Fruit fly (Drosophila melanogaster) whole organism, prepupa: ENCODE measurements around the gene nompB.

Experiments
- Blimp-1 ChIP-seq: fragments of 200-800 bp; sonication (Bioruptor generic); optimal IDR thresholded peaks from 3 replicates; lab custom pipeline; 2017; ENCODE audit warnings: missing biosample characterization, missing genetic modification characterization, mild to moderate bottlenecking, moderate library complexity, missing genetic modification reagents
- CG10631 ChIP-seq: fragments of 200-800 bp; sonication (Bioruptor generic); optimal IDR thresholded peaks from 2 replicates; lab custom pipeline; 2016; ENCODE audit warnings: missing biosample characterization, missing genetic modification characterization
- CG10669 ChIP-seq: fragments of 200-800 bp; sonication (Bioruptor generic); optimal IDR thresholded peaks from 3 replicates; lab custom pipeline; 2018; ENCODE audit warnings: missing biosample characterization, mild to moderate bottlenecking, missing genetic modification characterization, moderate library complexity
- CG11294 ChIP-seq: fragments of 200-800 bp; sonication (Bioruptor generic); IDR thresholded peaks from 2 replicates; pipeline ENCODE4 v1.3.6; 2022; ENCODE audit warnings: missing biosample characterization, missing genetic modification characterization
- CG11762 ChIP-seq: fragments of 200-800 bp; sonication (Bioruptor generic); optimal IDR thresholded peaks from 3 replicates; lab custom pipeline; 2016; ENCODE audit warnings: missing biosample characterization, missing genetic modification characterization; ENCODE audit not compliant: insufficient read depth
- CG11902 ChIP-seq: fragments of 200-800 bp; sonication (Bioruptor generic); optimal IDR thresholded peaks from 3 replicates; lab custom pipeline; 2016; ENCODE audit warnings: missing biosample characterization, missing genetic modification characterization
- CG15336 ChIP-seq: fragments of 200-800 bp; sonication (Bioruptor generic); IDR thresholded peaks from 2 replicates; pipeline ENCODE4 v1.3.6; 2022; ENCODE audit warnings: missing biosample characterization, missing genetic modification characterization
- CG1621 ChIP-seq: fragments of 200-800 bp; sonication (Bioruptor generic); optimal IDR thresholded peaks from 3 replicates; lab custom pipeline; 2018; ENCODE audit warnings: missing biosample characterization, mild to moderate bottlenecking, missing genetic modification characterization
- CG32006 ChIP-seq: fragments of 200-800 bp; sonication (Bioruptor generic); optimal IDR thresholded peaks from 3 replicates; lab custom pipeline; 2017; ENCODE audit warnings: missing biosample characterization, mild to moderate bottlenecking, missing genetic modification characterization
- CG34406 ChIP-seq: fragments of 200-800 bp; sonication (Bioruptor generic); optimal IDR thresholded peaks from 3 replicates; lab custom pipeline; 2016; ENCODE audit warnings: missing biosample characterization, missing genetic modification characterization
- CG3919 ChIP-seq: fragments of 200-800 bp; sonication (Bioruptor generic); optimal IDR thresholded peaks from 3 replicates; lab custom pipeline; 2016; ENCODE audit warnings: missing biosample characterization, missing genetic modification characterization
- CG6276 ChIP-seq: fragments of 200-800 bp; sonication (Bioruptor generic); optimal IDR thresholded peaks from 2 replicates; lab custom pipeline; 2017; ENCODE audit warnings: missing biosample characterization, mild to moderate bottlenecking, missing genetic modification characterization
- CG6792 ChIP-seq: fragments of 200-800 bp; sonication (Bioruptor generic); optimal IDR thresholded peaks from 3 replicates; lab custom pipeline; 2016; ENCODE audit warnings: missing biosample characterization, missing genetic modification characterization
- CG6808 ChIP-seq: fragments of 200-800 bp; sonication (Bioruptor generic); optimal IDR thresholded peaks from 3 replicates; lab custom pipeline; 2017; ENCODE audit warnings: missing biosample characterization, missing genetic modification characterization, mild to moderate bottlenecking, moderate library complexity, missing genetic modification reagents
- CG7368 ChIP-seq: fragments of 200-800 bp; sonication (Bioruptor generic); optimal IDR thresholded peaks from 3 replicates; lab custom pipeline; 2016; ENCODE audit warnings: missing biosample characterization, missing genetic modification characterization
- CG8319 ChIP-seq: fragments of 200-800 bp; sonication (Bioruptor generic); optimal IDR thresholded peaks from 3 replicates; lab custom pipeline; 2016; ENCODE audit warnings: missing biosample characterization, missing genetic modification characterization
- CG8632 ChIP-seq: fragments of 200-800 bp; sonication (Bioruptor generic); optimal IDR thresholded peaks from 3 replicates; lab custom pipeline; 2016; ENCODE audit warnings: missing biosample characterization, missing genetic modification characterization
- CG9139 ChIP-seq: fragments of 200-800 bp; sonication (Bioruptor generic); optimal IDR thresholded peaks from 3 replicates; lab custom pipeline; 2017; ENCODE audit warnings: missing biosample characterization, mild to moderate bottlenecking, missing genetic modification characterization
- Eip78C ChIP-seq: fragments of 200-800 bp; sonication (Bioruptor generic); peaks from one replicate; lab custom pipeline; 2016; ENCODE audit warnings: missing biosample characterization, missing genetic modification characterization
- Ets21C ChIP-seq: fragments of 200-800 bp; sonication (Bioruptor generic); optimal IDR thresholded peaks from 3 replicates; lab custom pipeline; 2016; ENCODE audit warnings: missing biosample characterization, missing genetic modification characterization
- Hr39 ChIP-seq: fragments of 200-800 bp; sonication (Bioruptor generic); optimal IDR thresholded peaks from 2 replicates; lab custom pipeline; 2016; ENCODE audit warnings: missing biosample characterization, missing genetic modification characterization
- Hr4 ChIP-seq: fragments of 200-800 bp; sonication (Bioruptor generic); optimal IDR thresholded peaks from 3 replicates; lab custom pipeline; 2016; ENCODE audit warnings: missing biosample characterization, missing genetic modification characterization
- OdsH ChIP-seq: fragments of 200-800 bp; sonication (Bioruptor generic); optimal IDR thresholded peaks from 3 replicates; lab custom pipeline; 2016; ENCODE audit warnings: missing biosample characterization, missing genetic modification characterization
- Smox ChIP-seq: fragments of 200-800 bp; sonication (Bioruptor generic); optimal IDR thresholded peaks from 3 replicates; lab custom pipeline; 2016; ENCODE audit warnings: missing biosample characterization, missing genetic modification characterization
- Sox14 ChIP-seq: fragments of 200-800 bp; sonication (Bioruptor generic); optimal IDR thresholded peaks from 3 replicates; lab custom pipeline; 2016; ENCODE audit warnings: missing biosample characterization, missing genetic modification characterization
- acj6 ChIP-seq: fragments of 200-800 bp; sonication (Bioruptor generic); optimal IDR thresholded peaks from 3 replicates; lab custom pipeline; 2016; ENCODE audit warnings: missing biosample characterization, missing genetic modification characterization
- cyc ChIP-seq: fragments of 200-800 bp; sonication (Bioruptor generic); optimal IDR thresholded peaks from 3 replicates; lab custom pipeline; 2016; ENCODE audit warnings: missing biosample characterization, missing genetic modification characterization
- dac ChIP-seq: fragments of 200-800 bp; sonication (Bioruptor generic); optimal IDR thresholded peaks from 2 replicates; lab custom pipeline; 2017; ENCODE audit warnings: missing biosample characterization, mild to moderate bottlenecking, missing genetic modification characterization
- dsx ChIP-seq: fragments of 200-800 bp; optimal IDR thresholded peaks from 3 replicates; lab custom pipeline; 2019; ENCODE audit warnings: missing biosample characterization, mild to moderate bottlenecking, missing genetic modification characterization, moderate library complexity; ENCODE audit not compliant: poor library complexity, severe bottlenecking
- eg ChIP-seq: fragments of 200-800 bp; sonication (Bioruptor generic); IDR thresholded peaks from 3 replicates; pipeline ENCODE4 v1.3.6; 2022; ENCODE audit warnings: missing biosample characterization, missing genetic modification characterization
- esn ChIP-seq: fragments of 200-800 bp; sonication (Bioruptor generic); optimal IDR thresholded peaks from 2 replicates; lab custom pipeline; 2016; ENCODE audit warnings: missing biosample characterization, mild to moderate bottlenecking, missing genetic modification characterization, moderate library complexity
- fkh ChIP-seq: fragments of 200-800 bp; sonication (Bioruptor generic); optimal IDR thresholded peaks from 3 replicates; lab custom pipeline; 2017; ENCODE audit warnings: missing biosample characterization, mild to moderate bottlenecking, missing genetic modification characterization, moderate library complexity
- net ChIP-seq: fragments of 200-800 bp; sonication (Bioruptor generic); optimal IDR thresholded peaks from 3 replicates; lab custom pipeline; 2016; ENCODE audit warnings: missing biosample characterization, missing genetic modification characterization
- pdm3 ChIP-seq: fragments of 200-800 bp; sonication (Bioruptor generic); optimal IDR thresholded peaks from 3 replicates; lab custom pipeline; 2016; ENCODE audit warnings: missing biosample characterization, missing genetic modification characterization
- salr ChIP-seq, 2 experiments: fragments of 200-800 bp; sonication (Bioruptor generic); optimal IDR thresholded peaks; 3 replicates each; lab custom pipeline; 2016 to 2018; ENCODE audit warnings: missing biosample characterization in 2 of 2, missing genetic modification characterization in 2 of 2, mild to moderate bottlenecking in 1 of 2
- spab ChIP-seq: fragments of 200-800 bp; sonication (Bioruptor generic); optimal IDR thresholded peaks from 2 replicates; lab custom pipeline; 2017; ENCODE audit warnings: missing biosample characterization, mild to moderate bottlenecking, missing genetic modification characterization, missing genetic modification reagents
- ss ChIP-seq, 2 experiments: fragments of 200-800 bp; sonication (Bioruptor generic); optimal IDR thresholded peaks; 2 replicates in 1 of 2; 3 replicates in 1 of 2; lab custom pipeline; 2017 to 2018; ENCODE audit warnings: mild to moderate bottlenecking in 2 of 2, missing biosample characterization in 2 of 2, missing genetic modification characterization in 2 of 2, moderate library complexity in 1 of 2
- svp ChIP-seq: fragments of 200-800 bp; sonication (Bioruptor generic); peaks from one replicate; lab custom pipeline; 2016; ENCODE audit warnings: missing biosample characterization, missing genetic modification characterization
- topi ChIP-seq: fragments of 200-800 bp; sonication (Bioruptor generic); optimal IDR thresholded peaks from 3 replicates; lab custom pipeline; 2016; ENCODE audit warnings: missing biosample characterization, missing genetic modification characterization
- vri ChIP-seq: fragments of 200-800 bp; sonication (Bioruptor generic); optimal IDR thresholded peaks from 3 replicates; lab custom pipeline; 2016; ENCODE audit warnings: missing biosample characterization, mild to moderate bottlenecking, missing genetic modification characterization

nompB gene

DNA sequence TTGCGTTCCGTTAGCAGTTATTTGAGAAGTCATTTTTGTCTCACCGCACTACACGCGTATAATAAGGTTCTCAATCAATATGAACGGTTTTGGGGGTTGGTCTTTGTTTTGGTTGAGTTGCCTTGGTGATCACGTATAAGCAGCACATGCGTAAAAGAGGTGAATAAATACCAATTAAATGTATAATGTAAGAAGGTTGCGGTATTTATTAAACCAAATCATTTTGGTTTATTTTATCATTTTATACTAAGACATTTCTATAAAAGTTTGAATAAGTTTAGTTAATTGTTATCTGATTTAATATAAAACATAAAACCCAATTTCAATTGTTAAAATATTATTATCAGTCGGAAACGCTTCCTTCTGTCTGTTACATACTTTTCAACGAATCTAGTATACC lies at the start of gene nompB:
TSS of gene nompB (minus strand) at position 101 of the 400 bp plus-strand sequence.
- no peak for TF ChIP-seq pdm3 (GFP tag; lab: Kevin White, UChicago)
- peak; percentile 34 for TF ChIP-seq CG6808 (GFP tag; lab: Kevin White, UChicago)

- TF ChIP-seq svp (GFP tag; lab: Kevin White, UChicago) (peak; percentile 21), dac (GFP tag; lab: Kevin White, UChicago) (no peak), CG34406 (GFP tag; lab: Kevin White, UChicago) (no peak), dsx (no peak), CG8632 (no peak), CG6276 (GFP tag; lab: Kevin White, UChicago) (no peak), topi (GFP tag; lab: Kevin White, UChicago) (no peak), CG15336 (GFP tag; lab: Robert Waterston, UW) (no peak)
Measured at dm6 chr2L:21632909-21633308, 43.7 kb upstream of the nompB start.

DNA sequence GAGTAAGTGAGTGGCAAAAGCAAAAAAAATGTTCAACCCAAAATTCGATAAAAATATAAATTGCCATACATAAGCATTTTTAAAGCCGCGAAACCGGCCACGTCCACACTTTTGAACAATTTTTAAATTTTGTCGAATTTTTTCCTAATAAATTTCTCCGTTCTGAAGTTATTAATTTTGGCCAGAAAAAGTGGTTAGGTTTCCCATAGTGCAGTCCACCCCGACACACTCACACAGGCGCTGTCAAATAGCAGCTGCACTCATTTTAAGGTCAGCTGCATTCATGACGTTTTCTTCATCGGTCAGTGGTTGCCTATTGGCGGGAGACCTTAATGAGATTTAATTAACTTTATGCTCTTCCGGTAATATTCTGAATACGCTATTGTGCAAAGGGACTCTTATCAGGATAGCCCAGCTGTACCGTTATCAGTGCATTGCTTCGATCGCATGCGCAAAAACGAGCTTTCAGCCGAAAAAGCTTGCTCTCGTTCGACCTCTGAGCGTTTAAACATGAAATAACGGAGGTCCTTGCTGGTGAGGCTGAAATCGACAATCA lies 42.9 kb upstream of the nompB start, which contains the start of gene Ac3:
TSS of gene Ac3 (plus strand) at position 556 of the 556 bp plus-strand sequence.
- TF ChIP-seq CG7368 (no peak), esn (no peak), CG3919 (GFP tag; lab: Kevin White, UChicago) (no peak), svp (GFP tag; lab: Kevin White, UChicago) (peak; percentile 64)

dm6 chr2L:21630563-21630817 lies 41.3 kb upstream of the nompB start:
- TF ChIP-seq Hr4 (GFP tag; lab: Kevin White, UChicago) = no peak
- TF ChIP-seq cyc = no peak
- TF ChIP-seq CG10669 (GFP tag; lab: Kevin White, UChicago) = no peak
- no peak for TF ChIP-seq ss (GFP tag; optimal IDR thresholded peaks at IDR 0.05; lab: Kevin White, UChicago)
- TF ChIP-seq Blimp-1 (GFP tag; lab: Kevin White, UChicago) = no peak
- TF ChIP-seq Ets21C (GFP tag; lab: Kevin White, UChicago) = no peak
- no peak for TF ChIP-seq salr (GFP tag; optimal IDR thresholded peaks at IDR 0.05; lab: Kevin White, UChicago)
- TF ChIP-seq eg (GFP tag; lab: Robert Waterston, UW) = no peak
- TF ChIP-seq CG32006 = no peak
- no peak for TF ChIP-seq acj6
- no peak for TF ChIP-seq Eip78C
- no peak for TF ChIP-seq CG11294 (GFP tag; lab: Robert Waterston, UW)
- TF ChIP-seq CG11762 (GFP tag; lab: Kevin White, UChicago) = no peak
- TF ChIP-seq fkh (GFP tag; lab: Kevin White, UChicago) = no peak
- TF ChIP-seq Sox14 (GFP tag; lab: Kevin White, UChicago) = no peak
- no peak for TF ChIP-seq CG1621 (tag; lab: Kevin White, UChicago)
- TF ChIP-seq CG6808 (GFP tag; lab: Kevin White, UChicago) = no peak

- peak; percentile 25 for TF ChIP-seq net (GFP tag; lab: Kevin White, UChicago)
- peak; percentile 41 for TF ChIP-seq CG6792
- no peak for TF ChIP-seq Blimp-1 (GFP tag; lab: Kevin White, UChicago)
- peak; percentile 33 for TF ChIP-seq CG10669 (GFP tag; lab: Kevin White, UChicago)
- TF ChIP-seq CG8319 = peak; percentile 16
- peak; percentile 19 for TF ChIP-seq Hr39 (GFP tag; lab: Kevin White, UChicago)
- no peak for TF ChIP-seq CG11902 (GFP tag; lab: Kevin White, UChicago)
- peak; percentile 58 for TF ChIP-seq OdsH (GFP tag; lab: Kevin White, UChicago)
- TF ChIP-seq Smox (GFP tag; lab: Kevin White, UChicago) = peak; percentile 63
- peak; percentile 56 for TF ChIP-seq vri (GFP tag; lab: Kevin White, UChicago)
- TF ChIP-seq CG6276 (GFP tag; lab: Kevin White, UChicago) = peak; percentile 5
- TF ChIP-seq CG10631 (GFP tag; lab: Kevin White, UChicago) = peak; percentile 41
- TF ChIP-seq CG6808 (GFP tag; lab: Kevin White, UChicago) = peak; percentile 13
- TF ChIP-seq acj6 = peak; percentile 12
- TF ChIP-seq dsx = peak; percentile 44
- TF ChIP-seq CG9139 (GFP tag; lab: Kevin White, UChicago) = peak; percentile 69
- TF ChIP-seq ss (GFP tag; optimal IDR thresholded peaks at IDR 0.05; lab: Kevin White, UChicago) = peak; percentile 19 to 56
- peak; percentile 4 for TF ChIP-seq CG8632
- TF ChIP-seq CG11762 (GFP tag; lab: Kevin White, UChicago) = peak; percentile 9
- peak; percentile 49 for TF ChIP-seq Sox14 (GFP tag; lab: Kevin White, UChicago)
- TF ChIP-seq spab (GFP tag; lab: Kevin White, UChicago) = peak; percentile 20
- TF ChIP-seq CG3919 (GFP tag; lab: Kevin White, UChicago) = peak; percentile 68
- no peak for TF ChIP-seq fkh (GFP tag; lab: Kevin White, UChicago)
- TF ChIP-seq CG34406 (GFP tag; lab: Kevin White, UChicago) = no peak
Measured at dm6 chr2L:21629814-21630562, 40.8 kb upstream of the nompB start, which contains the start of gene Df31. Gene Df31, minus strand, starts transcription at chr2L:21629932.
